Worm (Caenorhabditis elegans): ENCODE measurements around the gene C18D11.9.

The C18D11.9 gene

ce11 chrIII:11833449-11833848 is 24.5 kb downstream of the C18D11.9 start:
- TF ChIP-seq ceh-14 (tag; optimal IDR thresholded peaks at IDR 0.05) (no peak), npax-4 (tag; optimal IDR thresholded peaks at IDR 0.05) (no peak), dve-1 (tag; optimal IDR thresholded peaks at IDR 0.05) (no peak), hlh-8 (tag; optimal IDR thresholded peaks at IDR 0.05) (no peak), unc-55 (GFP tag; optimal IDR thresholded peaks at IDR 0.05) (no peak), nfya-1 (tag; optimal IDR thresholded peaks at IDR 0.05) (no peak), dmd-4 (tag; optimal IDR thresholded peaks at IDR 0.05; ENCODE audit: borderline replicate concordance) (no peak), fkh-10 (GFP tag; optimal IDR thresholded peaks at IDR 0.05) (no peak), hlh-30 (tag; optimal IDR thresholded peaks at IDR 0.05; ENCODE audit: insufficient read depth) (no peak), che-1 (tag; optimal IDR thresholded peaks at IDR 0.05) (no peak), hlh-6 (tag; optimal IDR thresholded peaks at IDR 0.05) (no peak), sox-4 (tag; optimal IDR thresholded peaks at IDR 0.05) (no peak), unc-3 (GFP tag; conservative IDR thresholded peaks at IDR 0.05) (no peak), unc-3 (tag; optimal IDR thresholded peaks at IDR 0.05) (no peak), sox-2 (GFP tag; IDR thresholded peaks at IDR 0.05) (no peak), T23F11.4 (GFP tag; optimal IDR thresholded peaks at IDR 0.05) (no peak), elt-4 (tag; optimal IDR thresholded peaks at IDR 0.05) (no peak), madf-2 (tag; optimal IDR thresholded peaks at IDR 0.05) (no peak), ref-2 (tag; optimal IDR thresholded peaks at IDR 0.05) (no peak), F13H6.1 (tag; optimal IDR thresholded peaks at IDR 0.05) (no peak), pros-1 (tag; optimal IDR thresholded peaks at IDR 0.05) (no peak)

DNA sequence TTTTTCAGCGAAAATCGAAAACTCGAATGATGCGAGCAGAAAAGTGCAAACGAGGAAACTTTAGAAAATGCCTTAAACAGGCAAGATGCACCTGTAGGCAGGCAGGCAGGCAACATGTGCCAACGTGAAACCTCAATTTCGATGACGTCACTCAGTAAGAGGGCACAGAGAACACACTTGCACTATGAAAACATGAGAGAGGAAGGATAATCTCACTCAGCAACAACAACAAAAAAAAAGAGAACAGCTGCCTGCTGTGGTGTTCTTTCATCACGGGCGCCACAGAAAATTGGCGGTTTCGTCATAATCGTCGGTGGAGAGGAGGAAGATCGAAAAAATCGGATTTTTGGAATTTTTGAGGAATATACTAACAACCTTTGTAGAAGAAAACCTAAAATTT is 25.2 kb downstream of the C18D11.9 start:
- TF ChIP-seq lim-6 (tag; optimal IDR thresholded peaks at IDR 0.05) (no peak), pros-1 (tag; optimal IDR thresholded peaks at IDR 0.05) (no peak), sox-4 (tag; optimal IDR thresholded peaks at IDR 0.05) (no peak), ceh-9 (tag; optimal IDR thresholded peaks at IDR 0.05) (no peak), nhr-232 (tag; optimal IDR thresholded peaks at IDR 0.05) (no peak), dve-1 (tag; optimal IDR thresholded peaks at IDR 0.05) (no peak), C38D4.7 (GFP tag; optimal IDR thresholded peaks at IDR 0.05) (no peak), F13H6.1 (tag; optimal IDR thresholded peaks at IDR 0.05) (no peak), ceh-22 (tag; optimal IDR thresholded peaks at IDR 0.05) (no peak), odd-2 (tag; optimal IDR thresholded peaks at IDR 0.05) (no peak), syd-9 (tag; optimal IDR thresholded peaks at IDR 0.05) (no peak), unc-55 (GFP tag; optimal IDR thresholded peaks at IDR 0.05) (no peak), ceh-6 (GFP tag; optimal IDR thresholded peaks at IDR 0.05) (no peak), tbx-2 (tag; optimal IDR thresholded peaks at IDR 0.05) (no peak), pag-3 (tag; optimal IDR thresholded peaks at IDR 0.05; ENCODE audit: borderline replicate concordance) (no peak)

DNA sequence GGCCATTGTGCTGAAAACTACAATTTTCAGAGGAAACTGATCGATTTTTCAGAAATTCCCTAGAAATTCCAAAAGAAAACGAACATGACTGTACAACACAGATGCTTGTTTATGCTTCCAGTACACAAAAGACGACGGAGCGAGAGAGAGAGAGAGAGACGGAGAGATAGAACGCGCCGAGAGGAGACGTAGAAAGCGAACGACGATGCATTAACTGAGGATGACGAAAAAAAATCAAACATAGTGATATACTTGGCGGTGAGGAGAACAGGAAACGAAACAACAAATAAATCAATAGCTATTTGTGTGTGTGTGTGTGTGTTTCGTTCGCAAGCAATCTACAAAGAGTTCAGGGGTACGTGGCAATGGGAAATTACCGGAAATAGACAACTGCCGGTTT is 25.9 kb downstream of the C18D11.9 start:
- no peak for TF ChIP-seq che-1 (tag; optimal IDR thresholded peaks at IDR 0.05)
- no peak for TF ChIP-seq fkh-10 (GFP tag; optimal IDR thresholded peaks at IDR 0.05)
- no peak for TF ChIP-seq hlh-30 (tag; optimal IDR thresholded peaks at IDR 0.05; ENCODE audit: insufficient read depth)
- TF ChIP-seq sox-4 (tag; optimal IDR thresholded peaks at IDR 0.05): no peak
- no peak for TF ChIP-seq pros-1 (tag; optimal IDR thresholded peaks at IDR 0.05)
- TF ChIP-seq nfya-1 (tag; optimal IDR thresholded peaks at IDR 0.05): no peak
- TF ChIP-seq ceh-24 (tag; optimal IDR thresholded peaks at IDR 0.05): no peak
- TF ChIP-seq K02D7.2 (tag; optimal IDR thresholded peaks at IDR 0.05): no peak
- no peak for TF ChIP-seq F13H6.1 (tag; optimal IDR thresholded peaks at IDR 0.05)
- TF ChIP-seq tbx-7 (tag; optimal IDR thresholded peaks at IDR 0.05): no peak
- TF ChIP-seq elt-2 (tag; optimal IDR thresholded peaks at IDR 0.05): no peak
- no peak for TF ChIP-seq pax-1 (tag; optimal IDR thresholded peaks at IDR 0.05)
- no peak for TF ChIP-seq ceh-2 (tag; optimal IDR thresholded peaks at IDR 0.05)
- no peak for TF ChIP-seq ceh-22 (tag; optimal IDR thresholded peaks at IDR 0.05)
- TF ChIP-seq ref-2 (tag; optimal IDR thresholded peaks at IDR 0.05): no peak

DNA sequence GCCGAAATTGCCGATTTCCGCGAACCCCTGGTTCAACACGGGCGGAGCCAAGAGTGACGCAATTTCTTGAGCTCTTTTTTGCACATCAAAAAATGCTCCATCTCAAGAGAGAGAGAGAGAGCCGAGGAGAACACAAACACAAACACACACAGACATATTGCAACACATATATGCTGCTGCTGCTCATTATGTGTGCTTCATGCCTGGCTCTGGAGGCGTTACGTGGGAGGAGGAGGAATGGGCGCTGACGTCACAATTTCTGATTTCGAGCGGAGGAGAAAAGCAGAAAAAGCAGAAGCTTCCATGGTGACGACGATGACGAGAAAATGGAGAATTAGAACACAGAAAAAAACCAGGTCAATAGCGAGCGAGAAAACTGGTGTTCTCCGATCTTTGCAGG is 27.1 kb downstream of the C18D11.9 start:
- TF ChIP-seq K02D7.2 (tag; optimal IDR thresholded peaks at IDR 0.05) (no peak), hlh-6 (tag; optimal IDR thresholded peaks at IDR 0.05) (no peak), lim-6 (tag; optimal IDR thresholded peaks at IDR 0.05) (no peak), nfya-1 (tag; optimal IDR thresholded peaks at IDR 0.05) (no peak), sox-2 (GFP tag; IDR thresholded peaks at IDR 0.05) (no peak), elt-4 (tag; optimal IDR thresholded peaks at IDR 0.05) (no peak), ceh-22 (tag; optimal IDR thresholded peaks at IDR 0.05) (no peak), npax-4 (tag; optimal IDR thresholded peaks at IDR 0.05) (no peak), sox-4 (tag; optimal IDR thresholded peaks at IDR 0.05) (no peak), dve-1 (tag; optimal IDR thresholded peaks at IDR 0.05) (no peak), odd-2 (tag; optimal IDR thresholded peaks at IDR 0.05) (no peak), rnt-1 (tag; optimal IDR thresholded peaks at IDR 0.05) (no peak), F13H6.1 (tag; optimal IDR thresholded peaks at IDR 0.05) (no peak), eyg-1 (tag; optimal IDR thresholded peaks at IDR 0.05) (no peak), syd-9 (tag; optimal IDR thresholded peaks at IDR 0.05) (no peak), ceh-24 (tag; optimal IDR thresholded peaks at IDR 0.05) (no peak), ceh-2 (tag; optimal IDR thresholded peaks at IDR 0.05) (no peak), C38D4.7 (GFP tag; optimal IDR thresholded peaks at IDR 0.05) (no peak), ceh-6 (GFP tag; optimal IDR thresholded peaks at IDR 0.05) (no peak), T23F11.4 (GFP tag; optimal IDR thresholded peaks at IDR 0.05) (no peak)

Data from whole organism, late embryonic.